Worm (Caenorhabditis elegans) whole organism, L1 larva: ENCODE data around the gene nlp-63.

ENCODE experiments used
- C16A3.4 ChIP-seq: fragments of 150-350 bp; optimal IDR thresholded peaks from 2 replicates; lab custom pipeline; 2014; ENCODE audit warnings: missing biosample characterization, missing genetic modification characterization
- C34B4.2 ChIP-seq: sonication (generic microtip); optimal IDR thresholded peaks from 2 replicates; lab custom pipeline; 2017; ENCODE audit warnings: mild to moderate bottlenecking, missing genetic modification characterization, missing compliant biosample characterization
- F16B12.6 ChIP-seq: fragments of 150-350 bp; optimal IDR thresholded peaks from 2 replicates; lab custom pipeline; 2014; ENCODE audit warnings: missing biosample characterization, missing genetic modification characterization
- blmp-1 ChIP-seq: fragments of 150-350 bp; optimal IDR thresholded peaks from 2 replicates; lab custom pipeline; 2014; ENCODE audit warnings: missing biosample characterization, missing genetic modification characterization
- ceh-82 ChIP-seq, 3 experiments: fragments of 150-350 bp in 1 of 3; sonication (generic microtip) in 2 of 3; optimal IDR thresholded peaks; 2 replicates each; lab custom pipeline; 2014 to 2017; ENCODE audit warnings: missing biosample characterization in 3 of 3, missing genetic modification characterization in 3 of 3
- ces-1 ChIP-seq: fragments of 150-350 bp; optimal IDR thresholded peaks from 2 replicates; lab custom pipeline; 2014; ENCODE audit warnings: missing biosample characterization, missing genetic modification reagents, missing genetic modification characterization
- dpl-1 ChIP-seq, 3 experiments: fragments of 150-350 bp in 2 of 3; sonication (generic microtip) in 1 of 3; optimal IDR thresholded peaks; 2 replicates each; lab custom pipeline; 2014 to 2017; ENCODE audit warnings: missing biosample characterization in 3 of 3, missing genetic modification characterization in 3 of 3, missing genetic modification reagents in 3 of 3
- dsc-1 ChIP-seq: sonication (generic microtip); optimal IDR thresholded peaks from 2 replicates; lab custom pipeline; 2016; ENCODE audit warnings: mild to moderate bottlenecking, missing genetic modification characterization, missing compliant biosample characterization
- efl-1 ChIP-seq, 4 experiments: fragments of 150-350 bp; optimal IDR thresholded peaks in 3 of 4; peaks in 1 of 4; 1 replicate in 1 of 4; 2 replicates in 3 of 4; lab custom pipeline; 2014; ENCODE audit warnings: missing biosample characterization in 2 of 4, missing genetic modification characterization in 2 of 4, missing genetic modification reagents in 2 of 4
- egl-13 ChIP-seq: sonication (generic microtip); optimal IDR thresholded peaks from 2 replicates; lab custom pipeline; 2016; ENCODE audit warnings: missing genotype, missing genetic modification reagents, missing genetic modification characterization, missing compliant biosample characterization
- egl-27 ChIP-seq, 2 experiments: fragments of 150-350 bp in 1 of 2; sonication (generic microtip); optimal IDR thresholded peaks; 3 replicates each; lab custom pipeline; 2017 to 2018; ENCODE audit warnings: missing biosample characterization in 2 of 2, missing genetic modification characterization in 2 of 2, missing genetic modification reagents in 2 of 2
- elt-3 ChIP-seq, 6 experiments: fragments of 150-350 bp in 1 of 6; sonication (generic microtip); optimal IDR thresholded peaks; 2 replicates each; lab custom pipeline; 2017 to 2018; ENCODE audit warnings: missing biosample characterization in 6 of 6, missing genetic modification characterization in 6 of 6, inconsistent platforms in 1 of 6
- ets-5 ChIP-seq: fragments of 200-800 bp; sonication (Bioruptor generic); IDR thresholded peaks from 2 replicates; pipeline ENCODE4 v1.3.6; 2022; ENCODE audit warnings: missing genetic modification characterization, missing compliant biosample characterization
- fkh-10 ChIP-seq: sonication (generic microtip); optimal IDR thresholded peaks from 2 replicates; lab custom pipeline; 2017; ENCODE audit warnings: missing biosample characterization, missing genetic modification reagents, missing genetic modification characterization
- fkh-8 ChIP-seq: sonication (generic microtip); optimal IDR thresholded peaks from 2 replicates; lab custom pipeline; 2016; ENCODE audit warnings: mild to moderate bottlenecking, missing genetic modification characterization, missing compliant biosample characterization
- grh-1 ChIP-seq: fragments of 200-800 bp; sonication (Bioruptor generic); IDR thresholded peaks from 2 replicates; pipeline ENCODE4 v1.3.6; 2022; ENCODE audit warnings: missing genetic modification reagents, missing genetic modification characterization, missing compliant biosample characterization
- hlh-4 ChIP-seq: sonication (generic microtip); optimal IDR thresholded peaks from 2 replicates; lab custom pipeline; 2016; ENCODE audit warnings: mild to moderate bottlenecking, missing genetic modification characterization, missing compliant biosample characterization
- irx-1 ChIP-seq: sonication (generic microtip); optimal IDR thresholded peaks from 2 replicates; lab custom pipeline; 2016; ENCODE audit warnings: missing genetic modification characterization, missing compliant biosample characterization
- isw-1 ChIP-seq: fragments of 200-800 bp; sonication (Bioruptor generic); IDR thresholded peaks from 2 replicates; pipeline ENCODE4 v1.3.6; 2022; ENCODE audit warnings: missing genetic modification characterization, missing compliant biosample characterization
- lin-13 ChIP-seq: fragments of 150-350 bp; optimal IDR thresholded peaks from 2 replicates; lab custom pipeline; 2014; ENCODE audit warnings: missing biosample characterization, missing genetic modification reagents, missing genetic modification characterization
- lin-14 ChIP-seq: fragments of 200-800 bp; sonication (Bioruptor generic); optimal IDR thresholded peaks from 2 replicates; lab custom pipeline; 2018; ENCODE audit warnings: mild to moderate bottlenecking, missing genetic modification characterization, moderate library complexity, missing compliant biosample characterization
- lin-15B ChIP-seq: fragments of 150-350 bp; sonication (generic microtip); optimal IDR thresholded peaks from 3 replicates; lab custom pipeline; 2014; ENCODE audit warnings: missing biosample characterization, missing genetic modification characterization
- lin-35 ChIP-seq, 2 experiments: fragments of 150-350 bp; optimal IDR thresholded peaks; 2 replicates each; lab custom pipeline; 2014; ENCODE audit warnings: missing biosample characterization in 2 of 2, missing genetic modification characterization in 2 of 2, missing genetic modification reagents in 2 of 2
- lin-39 ChIP-seq: fragments of 150-350 bp; optimal IDR thresholded peaks from 2 replicates; lab custom pipeline; 2014; ENCODE audit warnings: missing biosample characterization, missing genetic modification reagents, missing genetic modification characterization
- lir-3 ChIP-seq: sonication (generic microtip); optimal IDR thresholded peaks from 2 replicates; lab custom pipeline; 2016; ENCODE audit warnings: mild to moderate bottlenecking, missing genetic modification characterization, moderate library complexity, missing compliant biosample characterization; ENCODE audit not compliant: poor library complexity
- lsy-2 ChIP-seq, 2 experiments: fragments of 150-350 bp; optimal IDR thresholded peaks; 2 replicates each; lab custom pipeline; 2014; ENCODE audit warnings: missing biosample characterization in 2 of 2, missing genetic modification characterization in 2 of 2
- mdl-1 ChIP-seq, 2 experiments: fragments of 150-350 bp; optimal IDR thresholded peaks; 2 replicates each; lab custom pipeline; 2014 to 2017; ENCODE audit warnings: missing biosample characterization in 2 of 2, missing genetic modification characterization in 2 of 2, inconsistent platforms in 1 of 2
- nhr-12 ChIP-seq: sonication (generic microtip); optimal IDR thresholded peaks from 2 replicates; lab custom pipeline; 2017; ENCODE audit warnings: missing biosample characterization, missing genetic modification characterization
- nhr-20 ChIP-seq: sonication (generic microtip); optimal IDR thresholded peaks from 2 replicates; lab custom pipeline; 2016; ENCODE audit warnings: mild to moderate bottlenecking, missing genetic modification characterization, missing compliant biosample characterization
- nhr-237 ChIP-seq: fragments of 150-350 bp; optimal IDR thresholded peaks from 2 replicates; lab custom pipeline; 2014; ENCODE audit warnings: missing biosample characterization, missing genetic modification characterization
- nhr-77 ChIP-seq: fragments of 150-350 bp; optimal IDR thresholded peaks from 2 replicates; lab custom pipeline; 2014; ENCODE audit warnings: missing biosample characterization, missing genetic modification characterization
- nhr-85 ChIP-seq: sonication (generic microtip); peaks from one replicate; lab custom pipeline; 2016; ENCODE audit warnings: missing genetic modification characterization, inconsistent platforms, missing compliant biosample characterization
- pag-3 ChIP-seq: sonication (generic microtip); optimal IDR thresholded peaks from 2 replicates; lab custom pipeline; 2017; ENCODE audit warnings: missing genetic modification characterization, mild to moderate bottlenecking, missing compliant biosample characterization, antibody characterized with exemption, borderline replicate concordance; ENCODE audit not compliant: insufficient read depth
- pqm-1 ChIP-seq: sonication (generic microtip); optimal IDR thresholded peaks from 3 replicates; lab custom pipeline; 2017; ENCODE audit warnings: missing biosample characterization, missing genetic modification characterization
- rnt-1 ChIP-seq: sonication (generic microtip); optimal IDR thresholded peaks from 2 replicates; lab custom pipeline; 2016; ENCODE audit warnings: mild to moderate bottlenecking, missing genetic modification characterization, moderate library complexity, missing compliant biosample characterization
- skn-1 ChIP-seq: fragments of 150-350 bp; optimal IDR thresholded peaks from 2 replicates; lab custom pipeline; 2014; ENCODE audit warnings: missing biosample characterization, missing genetic modification characterization
- snpc-4 ChIP-seq: fragments of 150-350 bp; optimal IDR thresholded peaks from 2 replicates; lab custom pipeline; 2014; ENCODE audit warnings: missing biosample characterization, missing genetic modification characterization
- swsn-7 ChIP-seq: sonication (generic microtip); optimal IDR thresholded peaks from 2 replicates; lab custom pipeline; 2016; ENCODE audit warnings: missing genetic modification characterization, missing compliant biosample characterization
- tbx-2 ChIP-seq: sonication (generic microtip); optimal IDR thresholded peaks from 2 replicates; lab custom pipeline; 2016; ENCODE audit warnings: missing genetic modification characterization, missing compliant biosample characterization
- unc-30 ChIP-seq: sonication (generic microtip); optimal IDR thresholded peaks from 2 replicates; lab custom pipeline; 2017; ENCODE audit warnings: missing biosample characterization, missing genetic modification characterization
- unc-62 ChIP-seq: fragments of 150-350 bp; optimal IDR thresholded peaks from 2 replicates; lab custom pipeline; 2014; ENCODE audit warnings: missing biosample characterization, missing genetic modification reagents, missing genetic modification characterization
- unc-86 ChIP-seq: sonication (generic microtip); optimal IDR thresholded peaks from 2 replicates; lab custom pipeline; 2016; ENCODE audit warnings: missing genetic modification characterization, missing compliant biosample characterization
- unc-98 ChIP-seq: fragments of 200-800 bp; sonication (Bioruptor generic); IDR thresholded peaks from 2 replicates; pipeline ENCODE4 v1.3.6; 2022; ENCODE audit warnings: missing genetic modification characterization, missing compliant biosample characterization
- vab-15 ChIP-seq: sonication (generic microtip); optimal IDR thresholded peaks from 2 replicates; lab custom pipeline; 2017; ENCODE audit warnings: missing genotype, mild to moderate bottlenecking, missing genetic modification characterization, missing compliant biosample characterization
- xbp-1 ChIP-seq: sonication (generic microtip); optimal IDR thresholded peaks from 2 replicates; lab custom pipeline; 2016; ENCODE audit warnings: missing genetic modification characterization, missing compliant biosample characterization

The nlp-63 gene

DNA sequence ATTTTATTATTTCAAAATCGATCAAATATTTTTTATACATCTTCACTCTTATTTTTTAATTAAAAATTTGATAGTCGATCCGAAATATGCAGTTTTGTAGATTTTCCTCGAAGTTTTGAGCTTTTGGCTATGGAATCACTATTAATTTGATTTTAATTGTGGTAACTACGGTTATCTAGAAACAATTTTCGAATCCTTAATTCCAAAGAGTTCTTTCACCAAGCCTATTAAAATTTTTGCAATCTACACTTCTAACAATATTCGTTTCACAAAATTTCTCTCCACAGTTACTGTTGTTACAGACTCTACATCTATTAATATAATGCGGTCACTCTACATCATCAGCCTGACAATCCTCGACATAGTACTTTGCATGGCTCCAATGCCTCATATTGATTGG lies 37.0 kb downstream of the nlp-63 start, which contains the start of gene R05H5.7 (continued):
- TF ChIP-seq irx-1 (tag; lab: Kevin White, UChicago) (no peak), unc-98 (GFP tag; lab: Robert Waterston, UW) (no peak), nhr-237 (no peak), swsn-7 (no peak), pqm-1 (tag; lab: Kevin White, UChicago) (no peak), vab-15 (tag; lab: Kevin White, UChicago) (no peak)

DNA sequence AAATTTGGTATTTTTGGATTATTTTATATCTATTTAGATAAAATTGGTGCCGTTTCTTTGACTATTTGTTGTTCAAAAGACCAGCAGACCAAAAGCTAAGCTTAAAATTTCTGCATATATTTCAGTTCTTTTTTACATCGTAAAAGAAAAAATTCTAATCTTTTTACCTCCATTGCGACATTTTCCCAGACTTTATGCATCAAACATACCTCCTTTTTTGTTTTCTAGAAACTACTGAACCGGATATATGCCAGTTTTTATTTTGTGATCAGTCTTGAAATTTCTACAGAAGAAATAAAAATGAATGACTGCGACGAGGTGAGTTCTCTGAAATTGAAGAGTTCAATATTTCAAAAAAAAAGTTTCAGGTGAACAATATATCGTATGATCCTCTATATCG lies 39.4 kb downstream of the nlp-63 start, which contains the start of gene srb-6:
TSS of gene srb-6 (plus strand) at position 301 of the 400 bp plus-strand sequence.
- TF ChIP-seq ceh-82 (tag; optimal IDR thresholded peaks at IDR 0.05; lab: Kevin White, UChicago), result no peak
- TF ChIP-seq grh-1 (GFP tag; lab: Robert Waterston, UW), result no peak
- TF ChIP-seq ets-5 (GFP tag; lab: Robert Waterston, UW), result no peak
- no peak for TF ChIP-seq egl-27 (tag; optimal IDR thresholded peaks at IDR 0.05; lab: Kevin White, UChicago)
- TF ChIP-seq mdl-1 (tag; optimal IDR thresholded peaks at IDR 0.05; lab: Kevin White, UChicago), result no peak
- no peak for TF ChIP-seq fkh-10 (GFP tag; lab: Kevin White, UChicago)
- TF ChIP-seq hlh-4 (tag; lab: Kevin White, UChicago), result no peak
- TF ChIP-seq ces-1 (GFP tag; lab: Kevin White, UChicago), result no peak
- TF ChIP-seq xbp-1 (tag; lab: Kevin White, UChicago), result no peak
- TF ChIP-seq isw-1 (GFP tag; lab: Robert Waterston, UW), result no peak
- no peak for TF ChIP-seq unc-86
- no peak for TF ChIP-seq blmp-1 (tag; lab: Kevin White, UChicago)
- TF ChIP-seq egl-13 (tag; lab: Kevin White, UChicago), result no peak
- TF ChIP-seq snpc-4, result no peak
- TF ChIP-seq C34B4.2 (tag; lab: Kevin White, UChicago), result no peak
- TF ChIP-seq elt-3 (tag; optimal IDR thresholded peaks at IDR 0.05; lab: Kevin White, UChicago), result no peak
- TF ChIP-seq lin-39 (tag; lab: Kevin White, UChicago), result no peak

DNA sequence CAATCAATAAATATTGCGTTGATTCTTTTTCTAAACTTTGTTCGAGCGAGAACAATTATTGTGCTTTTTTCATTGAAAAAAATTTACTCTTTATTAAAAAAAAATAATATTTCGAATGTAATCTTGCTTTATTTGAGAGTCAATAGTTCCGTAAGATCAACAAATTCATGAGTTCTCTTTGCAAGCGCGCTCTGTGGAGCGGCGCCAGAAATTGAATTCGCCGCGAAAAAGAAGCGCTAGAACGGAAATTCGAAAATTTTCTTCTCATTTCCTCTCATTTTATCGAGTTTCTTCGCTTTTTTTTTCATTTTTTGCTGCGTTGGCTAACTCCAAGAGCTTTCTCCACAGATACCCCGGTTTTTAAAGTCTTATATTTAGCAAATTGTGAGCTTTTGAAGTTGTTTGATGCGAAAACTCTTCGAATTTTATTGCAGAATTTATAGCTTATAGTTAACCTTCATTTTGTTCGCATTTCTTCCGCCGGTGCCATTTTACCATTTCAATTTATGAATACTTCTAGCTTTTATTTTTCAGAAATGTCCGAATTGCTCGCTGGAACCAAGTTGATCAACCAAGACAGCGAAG lies 42.0 kb downstream of the nlp-63 start, which contains the start of gene R05H5.3:
TSS of gene R05H5.3 (plus strand) at position 535 of the 585 bp plus-strand sequence.
- peak; percentile 49 for TF ChIP-seq nhr-85
- no peak for TF ChIP-seq pqm-1 (tag; lab: Kevin White, UChicago)
- peak; percentile 67 for TF ChIP-seq C16A3.4 (tag; lab: Kevin White, UChicago)
- no peak for TF ChIP-seq unc-62 (GFP tag; lab: Kevin White, UChicago)
- no peak for TF ChIP-seq nhr-12 (tag; lab: Kevin White, UChicago)
- peak in 1 of 6 experiments; percentile 43 for TF ChIP-seq elt-3 (tag; optimal IDR thresholded peaks at IDR 0.05; lab: Kevin White, UChicago)
- peak; percentile 44 to 86 for TF ChIP-seq lsy-2 (tag; optimal IDR thresholded peaks at IDR 0.05; lab: Kevin White, UChicago)
- peak; percentile 77 to 92 for TF ChIP-seq lin-35 (GFP tag; optimal IDR thresholded peaks at IDR 0.05; lab: Kevin White, UChicago)
- peak; percentile 46 for TF ChIP-seq nhr-77 (tag; lab: Kevin White, UChicago)
- peak; percentile 41 for TF ChIP-seq lin-13 (GFP tag; lab: Kevin White, UChicago)
- TF ChIP-seq pag-3 (tag; lab: Kevin White, UChicago), result no peak
- TF ChIP-seq nhr-20 (tag; lab: Kevin White, UChicago), result peak; percentile 42
- TF ChIP-seq swsn-7, result peak; percentile 20
- TF ChIP-seq grh-1 (GFP tag; lab: Robert Waterston, UW), result no peak
- TF ChIP-seq blmp-1 (tag; lab: Kevin White, UChicago), result peak; percentile 51
- peak; percentile 68 for TF ChIP-seq lin-14
- peak; percentile 67 for TF ChIP-seq skn-1 (tag; lab: Kevin White, UChicago)
- TF ChIP-seq efl-1 (optimal IDR thresholded peaks at IDR 0.05; lab: Kevin White, UChicago), result peak; percentile 83 to 94
- peak; percentile 80 to 97 for TF ChIP-seq efl-1 (GFP tag; optimal IDR thresholded peaks at IDR 0.05 in 1 of 2; lab: Kevin White, UChicago)
- TF ChIP-seq ces-1 (GFP tag; lab: Kevin White, UChicago), result peak; percentile 32
- TF ChIP-seq irx-1 (tag; lab: Kevin White, UChicago), result no peak
- peak; percentile 14 for TF ChIP-seq xbp-1 (tag; lab: Kevin White, UChicago)
- peak; percentile 75 for TF ChIP-seq lin-15B
- peak; percentile 37 for TF ChIP-seq lir-3 (tag; lab: Kevin White, UChicago)
- peak; percentile 26 for TF ChIP-seq tbx-2
- no peak for TF ChIP-seq F16B12.6
- TF ChIP-seq unc-30 (tag; lab: Kevin White, UChicago), result no peak
- no peak for TF ChIP-seq dsc-1 (tag; lab: Kevin White, UChicago)
- peak in 1 of 3 experiments; percentile 66 for TF ChIP-seq ceh-82 (tag; optimal IDR thresholded peaks at IDR 0.05; lab: Kevin White, UChicago)
- peak; percentile 75 for TF ChIP-seq fkh-10 (GFP tag; lab: Kevin White, UChicago)
- peak; percentile 74 for TF ChIP-seq rnt-1
- no peak for TF ChIP-seq fkh-8 (tag; lab: Kevin White, UChicago)
- peak; percentile 80 to 90 (median 87) for TF ChIP-seq dpl-1 (GFP tag; optimal IDR thresholded peaks at IDR 0.05; lab: Kevin White, UChicago)
